Fruit fly (Drosophila melanogaster) whole organism: ENCODE measurements around the gene CG14300.
A peak's percentile ranks its signal among the peaks of the same experiment; 100 is the strongest.

Source experiments
- CG8478 ChIP-seq: fragments of >200 bp; optimal IDR thresholded peaks from 2 replicates; lab custom pipeline; 2018; ENCODE audit warnings: inconsistent platforms
- Dll ChIP-seq: fragments of >200 bp; optimal IDR thresholded peaks from 2 replicates; lab custom pipeline; 2017
- EcR ChIP-seq, 2 experiments: fragments of >200 bp; optimal IDR thresholded peaks; 2 replicates each; lab custom pipeline; 2017; ENCODE audit warnings: missing biosample characterization in 2 of 2, missing genetic modification characterization in 2 of 2, missing genetic modification reagents in 2 of 2
- pan ChIP-seq: fragments of >200 bp; optimal IDR thresholded peaks from 2 replicates; lab custom pipeline; 2017
- psq ChIP-seq: fragments of >200 bp; optimal IDR thresholded peaks from 2 replicates; lab custom pipeline; 2017
- usp ChIP-seq: fragments of >200 bp; optimal IDR thresholded peaks from 2 replicates; lab custom pipeline; 2017; ENCODE audit warnings: missing biosample characterization, missing genetic modification characterization, mixed read lengths

Gene CG14300

dm6 chr3R:18663525-18663924 lies 30.0 kb downstream of the CG14300 start, which contains the start of the genes Cpsf73 and Gos28:
TSS of gene Cpsf73 (minus strand) at chr3R:18663552.
TSS of gene Gos28 (plus strand) at chr3R:18663738.
- TF ChIP-seq pan (lab: Kevin White, UChicago): no peak
- no peak for TF ChIP-seq Dll (lab: Kevin White, UChicago)
- no peak for TF ChIP-seq usp
- no peak for TF ChIP-seq psq (lab: Kevin White, UChicago)

DNA sequence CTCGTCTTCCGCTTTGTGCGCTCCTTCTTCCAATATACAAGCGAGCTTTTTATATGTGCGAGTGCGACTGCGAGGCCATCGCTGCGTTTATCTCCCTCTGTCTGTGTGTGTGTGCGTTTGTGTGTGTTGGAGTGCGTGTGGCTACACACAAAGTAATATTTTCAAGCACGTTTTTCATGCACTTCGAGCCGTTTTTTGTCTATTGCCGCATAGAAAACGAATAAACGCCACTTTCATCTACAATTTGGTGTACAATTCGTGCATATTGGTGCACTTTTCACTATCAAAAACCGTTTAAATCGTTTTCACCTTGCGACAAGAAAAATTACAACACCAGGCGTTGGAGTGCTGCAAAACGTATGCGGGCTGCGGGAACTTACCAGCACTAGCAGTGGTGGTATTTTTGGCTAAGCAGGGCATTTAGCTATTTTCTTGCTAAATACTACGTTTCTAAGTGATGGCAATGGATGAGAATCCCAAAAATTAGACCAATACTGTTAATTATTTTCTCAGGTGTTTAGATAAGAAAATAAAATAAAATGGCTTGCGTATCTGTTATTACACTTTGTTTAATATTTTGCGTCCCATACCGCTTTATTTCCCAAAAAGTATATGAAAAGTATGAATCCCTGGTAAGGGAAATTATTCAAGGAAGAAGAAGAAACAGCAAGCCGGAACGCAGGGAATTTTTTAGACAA lies 34.4 kb downstream of the CG14300 start, which contains the start of the genes CG31224 and CstF64:
TSS of gene CG31224 (minus strand) at position 365 of the 698 bp plus-strand sequence.
TSS of gene CstF64 (plus strand) at position 674 of the 698 bp plus-strand sequence.
- no peak for TF ChIP-seq pan (lab: Kevin White, UChicago)

- TF ChIP-seq Dll (lab: Kevin White, UChicago) (peak; percentile 61), usp (no peak), EcR (GFP tag; optimal IDR thresholded peaks at IDR 0.05; lab: Kevin White, UChicago) (no peak)
These were observed 35.0 kb downstream of the CG14300 start for dm6 chr3R:18658380-18658944.

DNA sequence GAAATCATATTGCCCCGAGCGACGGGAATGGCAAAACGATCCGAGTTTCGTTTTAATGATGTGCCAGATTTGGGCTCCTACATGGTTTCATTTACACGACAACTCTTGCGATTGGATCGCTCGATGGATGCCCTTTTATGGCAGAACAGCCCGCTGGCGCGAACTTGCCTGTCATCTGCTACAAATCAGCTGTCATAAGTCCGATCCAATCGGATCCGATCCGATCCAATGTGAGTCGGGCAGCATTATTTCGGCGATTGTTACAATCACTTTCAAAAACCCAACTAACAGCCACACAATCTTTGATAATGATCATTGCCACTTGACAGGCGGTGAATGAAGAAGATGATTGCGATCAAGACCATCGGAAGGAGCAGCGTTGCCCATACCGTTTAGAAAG lies 49.9 kb downstream of the CG14300 start:
- TF ChIP-seq pan (lab: Kevin White, UChicago) (no peak), Dll (lab: Kevin White, UChicago) (no peak), psq (lab: Kevin White, UChicago) (no peak), usp (no peak), EcR (GFP tag; optimal IDR thresholded peaks at IDR 0.05; lab: Kevin White, UChicago) (no peak), CG8478 (lab: Kevin White, UChicago) (no peak)
